Worm (Caenorhabditis elegans) whole organism, midembryonic: ENCODE results near the gene fmo-5.

Experiments
- T22C8.4 ChIP-seq: fragments of 200-800 bp; sonication (Bioruptor generic); IDR thresholded peaks from 2 replicates; pipeline ENCODE4 v1.3.6; 2022; ENCODE audit warnings: missing genetic modification characterization, missing compliant biosample characterization
- cog-1 ChIP-seq: sonication (generic microtip); optimal IDR thresholded peaks from 2 replicates; lab custom pipeline; 2016; ENCODE audit warnings: missing genetic modification characterization, missing compliant biosample characterization
- flt-1 ChIP-seq: fragments of 200-800 bp; sonication (Bioruptor generic); IDR thresholded peaks from 2 replicates; pipeline ENCODE4 v1.3.6; 2022; ENCODE audit warnings: missing genetic modification characterization, missing compliant biosample characterization
- klf-2 ChIP-seq: fragments of 200-800 bp; sonication (Bioruptor generic); conservative IDR thresholded peaks from 2 replicates; pipeline ENCODE4 v1.3.6; 2022; ENCODE audit warnings: missing genetic modification reagents, missing genetic modification characterization, missing compliant biosample characterization
- ref-1 ChIP-seq: fragments of 200-800 bp; sonication (Bioruptor generic); conservative IDR thresholded peaks from 2 replicates; pipeline ENCODE4 v1.3.6; 2022; ENCODE audit warnings: missing genetic modification reagents, missing genetic modification characterization, missing compliant biosample characterization
- tab-1 ChIP-seq: fragments of 200-800 bp; sonication (Bioruptor generic); IDR thresholded peaks from 2 replicates; pipeline ENCODE4 v1.3.6; 2022; ENCODE audit warnings: missing genetic modification characterization, missing compliant biosample characterization
- ztf-23 ChIP-seq: fragments of 200-800 bp; sonication (Bioruptor generic); IDR thresholded peaks from 2 replicates; pipeline ENCODE4 v1.3.6; 2022; ENCODE audit warnings: missing genetic modification reagents, missing genetic modification characterization, missing compliant biosample characterization
- ztf-29 ChIP-seq: fragments of 200-800 bp; sonication (Bioruptor generic); IDR thresholded peaks from 2 replicates; pipeline ENCODE4 v1.3.6; 2022; ENCODE audit warnings: missing genetic modification reagents, missing genetic modification characterization, missing compliant biosample characterization

DNA sequence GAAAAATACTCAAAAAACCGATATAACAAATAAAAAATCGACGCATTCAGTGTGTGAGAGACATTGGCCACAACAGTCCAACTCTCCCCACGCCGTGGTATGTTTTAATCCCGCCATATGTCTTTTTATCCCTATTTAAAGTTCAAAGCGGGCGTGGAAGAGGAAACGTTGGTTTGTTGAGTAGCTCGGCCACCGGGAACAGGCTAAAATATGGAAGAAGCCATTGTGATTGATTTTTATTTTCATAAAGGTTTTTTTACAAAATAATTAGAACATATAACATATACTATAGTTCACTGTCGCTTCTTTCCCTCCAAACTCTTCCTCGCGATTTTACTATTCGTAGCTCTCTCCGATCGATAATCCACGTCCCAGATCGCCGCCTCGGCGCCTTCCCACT lies 4.4 kb downstream of the fmo-5 start, which contains the start of gene nas-32:
- TF ChIP-seq tab-1 (no peak), ztf-23 (GFP tag; lab: Robert Waterston, UW) (no peak), klf-2 (no peak), T22C8.4 (no peak), flt-1 (no peak), ztf-29 (GFP tag; lab: Robert Waterston, UW) (no peak), cog-1 (tag; lab: Kevin White, UChicago) (no peak), ref-1 (GFP tag; lab: Robert Waterston, UW) (no peak)
